Fruit fly (Drosophila melanogaster) whole organism, adult: ENCODE data around the gene Swt1.

ENCODE experiments used
- CG11617 ChIP-seq: fragments of 200-800 bp; sonication (Bioruptor generic); optimal IDR thresholded peaks from 2 replicates; lab custom pipeline; 2017; ENCODE audit warnings: mild to moderate bottlenecking, missing biosample characterization, missing genetic modification reagents, missing genetic modification characterization
- CG12768 ChIP-seq: fragments of 200-800 bp; sonication (Bioruptor generic); optimal IDR thresholded peaks from 2 replicates; lab custom pipeline; 2017; ENCODE audit warnings: missing biosample characterization, missing genetic modification characterization, mild to moderate bottlenecking, moderate library complexity, missing genetic modification reagents
- CG5204 ChIP-seq: fragments of 200-800 bp; sonication (Bioruptor generic); optimal IDR thresholded peaks from 2 replicates; lab custom pipeline; 2016; ENCODE audit warnings: missing biosample characterization, missing genetic modification characterization
- CG7045 ChIP-seq: fragments of 200-800 bp; sonication (Bioruptor generic); optimal IDR thresholded peaks from 2 replicates; lab custom pipeline; 2017; ENCODE audit warnings: missing biosample characterization, mild to moderate bottlenecking, missing genetic modification characterization
- CG7101 ChIP-seq: fragments of 200-800 bp; sonication (Bioruptor generic); optimal IDR thresholded peaks from 2 replicates; lab custom pipeline; 2018; ENCODE audit warnings: missing biosample characterization, mild to moderate bottlenecking, missing genetic modification characterization, moderate library complexity
- Clk ChIP-seq: fragments of 200-800 bp; sonication (Bioruptor generic); optimal IDR thresholded peaks from 2 replicates; lab custom pipeline; 2017; ENCODE audit warnings: missing biosample characterization, missing genetic modification characterization
- Crg-1 ChIP-seq: fragments of 200-800 bp; sonication (Bioruptor generic); optimal IDR thresholded peaks from 2 replicates; lab custom pipeline; 2016; ENCODE audit warnings: missing biosample characterization, missing genetic modification characterization
- bab1 ChIP-seq: fragments of 200-800 bp; sonication (Bioruptor generic); optimal IDR thresholded peaks from 3 replicates; lab custom pipeline; 2019; ENCODE audit warnings: missing biosample characterization, mild to moderate bottlenecking, missing genetic modification characterization, moderate library complexity
- cic ChIP-seq: fragments of 200-800 bp; sonication (Bioruptor generic); optimal IDR thresholded peaks from 2 replicates; lab custom pipeline; 2017; ENCODE audit warnings: missing biosample characterization, mild to moderate bottlenecking, missing genetic modification characterization, moderate library complexity
- ovo ChIP-seq: fragments of 200-800 bp; sonication (Bioruptor generic); optimal IDR thresholded peaks from 2 replicates; lab custom pipeline; 2016; ENCODE audit warnings: missing biosample characterization, missing genetic modification characterization
- tj ChIP-seq: fragments of 200-800 bp; sonication (Bioruptor generic); optimal IDR thresholded peaks from 3 replicates; lab custom pipeline; 2017; ENCODE audit warnings: missing biosample characterization, mild to moderate bottlenecking, missing genetic modification characterization, moderate library complexity

Gene Swt1

dm6 chrX:18057202-18057601 is 33.1 kb downstream of the Swt1 start:
- TF ChIP-seq CG12768 (no peak), CG7045 (GFP tag; lab: Kevin White, UChicago) (no peak), tj (no peak), cic (GFP tag; lab: Kevin White, UChicago) (no peak), CG11617 (no peak), CG7101 (no peak), bab1 (GFP tag; lab: Kevin White, UChicago) (no peak)

DNA sequence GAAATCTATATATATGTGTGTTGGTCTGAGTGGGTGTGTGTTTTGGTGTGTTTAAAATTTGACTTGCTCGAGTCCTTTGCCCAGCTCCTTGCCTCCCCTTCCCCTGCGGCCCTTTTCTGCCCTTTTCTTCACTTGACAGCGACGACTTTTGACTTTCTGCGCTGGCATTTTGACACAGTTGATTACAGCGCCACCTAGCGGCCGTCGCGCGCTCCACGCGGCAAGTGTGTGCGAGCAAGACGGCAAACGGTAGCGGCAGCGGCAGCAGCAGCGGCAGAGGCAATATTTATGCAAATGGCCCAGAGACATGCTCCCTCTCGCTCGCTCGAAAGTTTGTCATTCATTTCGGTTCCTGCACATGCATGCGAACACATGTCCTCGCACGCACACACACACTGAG is 38.2 kb downstream of the Swt1 start:
- TF ChIP-seq ovo (GFP tag; lab: Kevin White, UChicago) (no peak), CG7045 (GFP tag; lab: Kevin White, UChicago) (no peak), bab1 (GFP tag; lab: Kevin White, UChicago) (no peak)

dm6 chrX:18043691-18044090 is 46.6 kb downstream of the Swt1 start, which contains the start of gene CG15373:
Gene CG15373 (plus strand): TSS chrX:18043991.
- TF ChIP-seq cic (GFP tag; lab: Kevin White, UChicago) (no peak), CG7101 (no peak), ovo (GFP tag; lab: Kevin White, UChicago) (no peak), Clk (no peak), CG7045 (GFP tag; lab: Kevin White, UChicago) (no peak), bab1 (GFP tag; lab: Kevin White, UChicago) (no peak), Crg-1 (no peak), CG5204 (no peak)
